Worm (Caenorhabditis elegans): ENCODE data around the gene acr-12.

- TF ChIP-seq flt-1 (GFP tag; IDR thresholded peaks at IDR 0.05) (peak; percentile 19; the same call in 1 of the 2 replicates), T22C8.4 (GFP tag; IDR thresholded peaks at IDR 0.05) (no peak), tab-1 (GFP tag; IDR thresholded peaks at IDR 0.05) (no peak), ztf-23 (GFP tag; IDR thresholded peaks at IDR 0.05) (no peak), ztf-29 (GFP tag; IDR thresholded peaks at IDR 0.05) (no peak), ref-1 (GFP tag; conservative IDR thresholded peaks at IDR 0.05) (no peak)
These were observed 28.8 kb upstream of the acr-12 start for ce11 chrX:13503839-13504238.
